Fruit fly (Drosophila melanogaster) whole organism, embryonic: ENCODE data around the gene Taf2.
A peak's percentile ranks its signal among the peaks of the same experiment; 100 is the strongest.

ENCODE experiments used
- Bteb2 ChIP-seq: fragments of 200-800 bp; sonication (Bioruptor generic); optimal IDR thresholded peaks from 2 replicates; lab custom pipeline; 2016; ENCODE audit warnings: missing biosample characterization, missing genetic modification characterization
- CG10147 ChIP-seq: fragments of 200-800 bp; sonication (Bioruptor generic); optimal IDR thresholded peaks from 2 replicates; lab custom pipeline; 2019; ENCODE audit warnings: missing biosample characterization, mild to moderate bottlenecking, missing genetic modification characterization, moderate library complexity
- CG10959 ChIP-seq: fragments of 200-800 bp; sonication (Bioruptor generic); IDR thresholded peaks from 2 replicates; pipeline ENCODE4 v1.3.6; 2022; ENCODE audit warnings: missing biosample characterization, missing genetic modification characterization
- CG12104 ChIP-seq: fragments of 200-800 bp; sonication (Bioruptor generic); optimal IDR thresholded peaks from 3 replicates; lab custom pipeline; 2016; ENCODE audit warnings: missing biosample characterization, missing genetic modification characterization
- CG12236 ChIP-seq: fragments of 200-800 bp; sonication (Bioruptor generic); optimal IDR thresholded peaks from 2 replicates; lab custom pipeline; 2016; ENCODE audit warnings: missing biosample characterization, missing genetic modification characterization
- CG1602 ChIP-seq: fragments of 200-800 bp; sonication (Bioruptor generic); optimal IDR thresholded peaks from 3 replicates; lab custom pipeline; 2016; ENCODE audit warnings: missing biosample characterization, missing genetic modification characterization
- CG1647 ChIP-seq: fragments of 200-800 bp; sonication (Bioruptor generic); optimal IDR thresholded peaks from 3 replicates; lab custom pipeline; 2016; ENCODE audit warnings: missing biosample characterization, missing genetic modification characterization
- CG17186 ChIP-seq: fragments of 200-800 bp; sonication (Bioruptor generic); optimal IDR thresholded peaks from 3 replicates; lab custom pipeline; 2017; ENCODE audit warnings: missing biosample characterization, missing genetic modification reagents, missing genetic modification characterization
- CG17361 ChIP-seq: fragments of 200-800 bp; sonication (Bioruptor generic); IDR thresholded peaks from 3 replicates; pipeline ENCODE4 v1.3.6; 2022; ENCODE audit warnings: missing biosample characterization, missing genetic modification characterization
- CG18476 ChIP-seq: fragments of 200-800 bp; sonication (Bioruptor generic); optimal IDR thresholded peaks from 2 replicates; lab custom pipeline; 2016; ENCODE audit warnings: missing biosample characterization, mild to moderate bottlenecking, missing genetic modification characterization
- CG2116 ChIP-seq: fragments of 200-800 bp; sonication (Bioruptor generic); optimal IDR thresholded peaks from 3 replicates; lab custom pipeline; 2018; ENCODE audit warnings: missing biosample characterization, mild to moderate bottlenecking, missing genetic modification characterization
- CG31365 ChIP-seq: fragments of 200-800 bp; sonication (Bioruptor generic); optimal IDR thresholded peaks from 2 replicates; lab custom pipeline; 2018; ENCODE audit warnings: missing biosample characterization, mild to moderate bottlenecking, missing genetic modification characterization
- CG3281 ChIP-seq: fragments of 200-800 bp; sonication (Bioruptor generic); optimal IDR thresholded peaks from 3 replicates; lab custom pipeline; 2017; ENCODE audit warnings: missing biosample characterization, mild to moderate bottlenecking, missing genetic modification characterization
- CG4617 ChIP-seq: fragments of 200-800 bp; sonication (Bioruptor generic); optimal IDR thresholded peaks from 3 replicates; lab custom pipeline; 2016; ENCODE audit warnings: missing biosample characterization, missing genetic modification characterization, borderline replicate concordance
- CG5180 ChIP-seq: fragments of 200-800 bp; sonication (Bioruptor generic); optimal IDR thresholded peaks from 3 replicates; lab custom pipeline; 2017; ENCODE audit warnings: missing biosample characterization, missing genetic modification characterization, mild to moderate bottlenecking, moderate library complexity, missing genetic modification reagents
- CG7786 ChIP-seq: fragments of 200-800 bp; sonication (Bioruptor generic); optimal IDR thresholded peaks from 2 replicates; lab custom pipeline; 2016; ENCODE audit warnings: missing biosample characterization, missing genetic modification characterization
- CG7987 ChIP-seq: fragments of 200-800 bp; sonication (Bioruptor generic); optimal IDR thresholded peaks from 2 replicates; lab custom pipeline; 2018; ENCODE audit warnings: missing biosample characterization, mild to moderate bottlenecking, missing genetic modification characterization, moderate library complexity
- CG8089 ChIP-seq: fragments of 200-800 bp; sonication (Bioruptor generic); optimal IDR thresholded peaks from 3 replicates; lab custom pipeline; 2016; ENCODE audit warnings: missing biosample characterization, missing genetic modification characterization
- CG9215 ChIP-seq: fragments of 200-800 bp; sonication (Bioruptor generic); IDR thresholded peaks from 2 replicates; pipeline ENCODE4 v1.3.6; 2022; ENCODE audit warnings: missing biosample characterization, missing genetic modification characterization
- CG9876 ChIP-seq: fragments of 200-800 bp; sonication (Bioruptor generic); optimal IDR thresholded peaks from 2 replicates; lab custom pipeline; 2016; ENCODE audit warnings: missing biosample characterization, missing genetic modification characterization
- Dad ChIP-seq: fragments of 200-800 bp; sonication (Bioruptor generic); optimal IDR thresholded peaks from 3 replicates; lab custom pipeline; 2016; ENCODE audit warnings: missing biosample characterization, missing genetic modification characterization
- Dp ChIP-seq: fragments of 200-800 bp; sonication (Bioruptor generic); optimal IDR thresholded peaks from 2 replicates; lab custom pipeline; 2018; ENCODE audit warnings: missing biosample characterization, mild to moderate bottlenecking, missing genetic modification characterization, moderate library complexity
- GATAe ChIP-seq: fragments of 200-800 bp; sonication (Bioruptor generic); conservative IDR thresholded peaks from 2 replicates; pipeline ENCODE4 v1.3.6; 2022; ENCODE audit warnings: missing biosample characterization, missing genetic modification characterization
- Kr ChIP-seq: fragments of 200-800 bp; sonication (Bioruptor generic); optimal IDR thresholded peaks from 2 replicates; lab custom pipeline; 2017; ENCODE audit warnings: missing biosample characterization, mild to moderate bottlenecking, missing genetic modification characterization
- Lim3 ChIP-seq: fragments of 200-800 bp; sonication (Bioruptor generic); IDR thresholded peaks from 2 replicates; pipeline ENCODE4 v1.3.6; 2022; ENCODE audit warnings: missing biosample characterization, missing genetic modification characterization
- NFAT ChIP-seq: fragments of 200-800 bp; sonication (Bioruptor generic); IDR thresholded peaks from 2 replicates; pipeline ENCODE4 v1.3.6; 2022; ENCODE audit warnings: missing biosample characterization, missing genetic modification characterization
- Six4 ChIP-seq: fragments of 200-800 bp; sonication (Bioruptor generic); optimal IDR thresholded peaks from 2 replicates; lab custom pipeline; 2016; ENCODE audit warnings: missing biosample characterization, missing genetic modification characterization
- Sry-β ChIP-seq: fragments of 200-800 bp; sonication (Bioruptor generic); optimal IDR thresholded peaks from 2 replicates; lab custom pipeline; 2018; ENCODE audit warnings: missing biosample characterization, mild to moderate bottlenecking, missing genetic modification characterization, moderate library complexity
- Sry-δ ChIP-seq: fragments of 200-800 bp; sonication (Bioruptor generic); optimal IDR thresholded peaks from 2 replicates; lab custom pipeline; 2016; ENCODE audit warnings: missing biosample characterization, missing genetic modification characterization
- ac ChIP-seq: fragments of 200-800 bp; sonication (Bioruptor generic); optimal IDR thresholded peaks from 3 replicates; lab custom pipeline; 2017; ENCODE audit warnings: missing biosample characterization, mild to moderate bottlenecking, missing genetic modification characterization
- ara ChIP-seq: fragments of 200-800 bp; sonication (Bioruptor generic); IDR thresholded peaks from 2 replicates; pipeline ENCODE4 v1.3.6; 2022; ENCODE audit warnings: missing biosample characterization, missing genetic modification characterization
- bbx ChIP-seq: fragments of 200-800 bp; sonication (Bioruptor generic); IDR thresholded peaks from 2 replicates; pipeline ENCODE4 v1.3.6; 2022; ENCODE audit warnings: missing biosample characterization, missing genetic modification characterization; ENCODE audit not compliant: partially characterized antibody
- cg ChIP-seq: fragments of 200-800 bp; sonication (Bioruptor generic); optimal IDR thresholded peaks from 3 replicates; lab custom pipeline; 2019; ENCODE audit warnings: missing biosample characterization, mild to moderate bottlenecking, missing genetic modification characterization, moderate library complexity
- chinmo ChIP-seq: fragments of 200-800 bp; sonication (Bioruptor generic); IDR thresholded peaks from 4 replicates; pipeline ENCODE4 v1.3.6; 2022; ENCODE audit warnings: missing biosample characterization, missing genetic modification characterization; ENCODE audit not compliant: partially characterized antibody
- dimm ChIP-seq: fragments of 200-800 bp; sonication (Bioruptor generic); IDR thresholded peaks from 2 replicates; pipeline ENCODE4 v1.3.6; 2022; ENCODE audit warnings: missing biosample characterization, missing genetic modification characterization
- ham ChIP-seq: fragments of 200-800 bp; sonication (Bioruptor generic); IDR thresholded peaks from 2 replicates; pipeline ENCODE4 v1.3.6; 2022; ENCODE audit warnings: missing biosample characterization, missing genetic modification characterization
- hth ChIP-seq: fragments of >200 bp; optimal IDR thresholded peaks from 2 replicates; lab custom pipeline; 2017; ENCODE audit warnings: inconsistent platforms
- klu ChIP-seq: fragments of 200-800 bp; sonication (Bioruptor generic); IDR thresholded peaks from 2 replicates; pipeline ENCODE4 v1.3.6; 2022; ENCODE audit warnings: missing biosample characterization, missing genetic modification characterization
- lbe ChIP-seq: fragments of 200-800 bp; sonication (Bioruptor generic); optimal IDR thresholded peaks from 2 replicates; lab custom pipeline; 2016; ENCODE audit warnings: missing biosample characterization, mild to moderate bottlenecking, missing genetic modification characterization
- mirr ChIP-seq: fragments of 200-800 bp; sonication (Bioruptor generic); optimal IDR thresholded peaks from 3 replicates; lab custom pipeline; 2018; ENCODE audit warnings: missing biosample characterization, mild to moderate bottlenecking, missing genetic modification characterization
- nau ChIP-seq: fragments of 200-800 bp; sonication (Bioruptor generic); optimal IDR thresholded peaks from 3 replicates; lab custom pipeline; 2017; ENCODE audit warnings: missing biosample characterization, mild to moderate bottlenecking, missing genetic modification characterization, missing genetic modification reagents
- nmo ChIP-seq: fragments of 200-800 bp; sonication (Bioruptor generic); optimal IDR thresholded peaks from 2 replicates; lab custom pipeline; 2018; ENCODE audit warnings: missing biosample characterization, mild to moderate bottlenecking, missing genetic modification characterization, moderate library complexity
- slou ChIP-seq: fragments of 200-800 bp; sonication (Bioruptor generic); optimal IDR thresholded peaks from 3 replicates; lab custom pipeline; 2016; ENCODE audit warnings: missing biosample characterization, missing genetic modification characterization
- tap ChIP-seq: fragments of 200-800 bp; optimal IDR thresholded peaks from 3 replicates; lab custom pipeline; 2019; ENCODE audit warnings: missing biosample characterization, mild to moderate bottlenecking, missing genetic modification characterization, moderate library complexity
- tin ChIP-seq: fragments of 200-800 bp; sonication (Bioruptor generic); optimal IDR thresholded peaks from 3 replicates; lab custom pipeline; 2016; ENCODE audit warnings: missing biosample characterization, missing genetic modification characterization
- tll ChIP-seq, 2 experiments: fragments of 200-800 bp in 1 of 2; fragments of >200 bp in 1 of 2; sonication (Bioruptor generic) in 1 of 2; optimal IDR thresholded peaks; 2 replicates each; lab custom pipeline; 2017 to 2019; ENCODE audit warnings: missing biosample characterization in 2 of 2, missing genetic modification characterization in 2 of 2, mild to moderate bottlenecking in 1 of 2, moderate library complexity in 1 of 2
- tna ChIP-seq: fragments of 200-800 bp; sonication (Bioruptor generic); IDR thresholded peaks from 2 replicates; pipeline ENCODE4 v1.3.6; 2022; ENCODE audit warnings: missing biosample characterization, missing genetic modification characterization; ENCODE audit not compliant: partially characterized antibody
- wdn ChIP-seq: fragments of 200-800 bp; sonication (Bioruptor generic); IDR thresholded peaks from 2 replicates; pipeline ENCODE4 v1.3.6; 2022; ENCODE audit warnings: missing biosample characterization, missing genetic modification characterization
- yki ChIP-seq: fragments of >200 bp; optimal IDR thresholded peaks from 3 replicates; lab custom pipeline; 2018

Gene Taf2

DNA sequence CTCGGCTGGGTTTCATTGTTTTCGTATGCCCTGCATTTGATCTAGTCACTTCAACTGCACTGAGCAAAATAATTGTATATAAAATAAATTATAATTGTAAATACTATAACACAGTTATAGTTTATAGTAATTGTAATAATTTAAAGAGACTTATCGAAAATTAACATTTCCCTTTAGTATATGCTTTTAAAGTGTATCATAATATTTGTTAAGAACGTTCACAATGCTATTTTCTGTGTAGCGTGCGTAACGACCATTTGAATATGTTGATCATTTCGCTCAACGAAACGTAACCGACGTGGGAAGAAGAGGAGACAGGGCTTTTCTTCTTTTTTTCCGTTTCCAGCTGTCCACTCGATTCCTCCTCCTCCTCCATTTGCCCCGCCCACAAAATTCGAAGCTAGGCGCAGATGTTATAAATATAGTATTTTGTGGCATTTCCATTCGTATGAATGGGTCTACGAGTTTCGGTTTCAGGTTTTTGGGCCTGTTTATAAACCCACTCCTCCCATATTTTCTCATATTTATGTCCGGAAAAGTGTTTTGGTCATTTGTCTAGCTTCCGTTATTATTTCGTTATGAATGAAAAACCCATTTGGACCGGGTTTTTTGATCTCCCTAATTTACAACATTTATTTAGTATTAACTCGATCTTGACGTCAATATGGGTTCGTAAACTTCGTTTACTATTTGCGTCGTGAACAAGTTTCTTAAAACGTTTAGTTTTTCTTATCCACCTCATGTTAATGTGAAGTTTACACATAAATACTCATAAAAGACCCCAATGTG, 31.9 kb downstream of the Taf2 start (continued):
- TF ChIP-seq CG4617 (GFP tag; lab: Kevin White, UChicago) = peak; percentile 23
- TF ChIP-seq ac (GFP tag; lab: Kevin White, UChicago) = peak; percentile 80
- TF ChIP-seq Dp (GFP tag; lab: Kevin White, UChicago) = no peak
- TF ChIP-seq CG17186 (GFP tag; lab: Kevin White, UChicago) = peak; percentile 25
- peak; percentile 23 for TF ChIP-seq CG18476
- no peak for TF ChIP-seq CG31365
- peak; percentile 93 for TF ChIP-seq nmo (GFP tag; lab: Kevin White, UChicago)
- no peak for TF ChIP-seq hth (lab: Kevin White, UChicago)
- TF ChIP-seq CG8089 (GFP tag; lab: Kevin White, UChicago) = no peak
- TF ChIP-seq CG12104 (GFP tag; lab: Kevin White, UChicago) = peak; percentile 16
- peak; percentile 85 for TF ChIP-seq ara (GFP tag; lab: Robert Waterston, UW)
- TF ChIP-seq Sry-δ (GFP tag; lab: Kevin White, UChicago) = no peak
- peak; percentile 57 for TF ChIP-seq dimm
- peak; percentile 22 for TF ChIP-seq Sry-β (GFP tag; lab: Kevin White, UChicago)
- no peak for TF ChIP-seq CG2116
- TF ChIP-seq GATAe = no peak
- no peak for TF ChIP-seq cg (GFP tag; lab: Kevin White, UChicago)
- no peak for TF ChIP-seq CG3281 (GFP tag; lab: Kevin White, UChicago)
- 0 out of 2 replicates have a peak, but pooled peaks have one; percentile 32 for TF ChIP-seq ham
- TF ChIP-seq CG10959 (GFP tag; lab: Robert Waterston, UW) = peak; percentile 62
- TF ChIP-seq tap = peak; percentile 90
- 0 out of 2 replicates have a peak, but pooled peaks have one; percentile 25 for TF ChIP-seq wdn (GFP tag; lab: Robert Waterston, UW)
- TF ChIP-seq CG7987 (GFP tag; lab: Kevin White, UChicago) = no peak
- no peak for TF ChIP-seq lbe (GFP tag; lab: Kevin White, UChicago)
- TF ChIP-seq Kr (GFP tag; lab: Kevin White, UChicago) = peak; percentile 2
- no peak for TF ChIP-seq CG1647
- no peak for TF ChIP-seq chinmo (GFP tag; lab: Robert Waterston, UW)
- TF ChIP-seq mirr (GFP tag; lab: Kevin White, UChicago) = no peak
- peak; percentile 59 for TF ChIP-seq CG9215 (GFP tag; lab: Robert Waterston, UW)
- no peak for TF ChIP-seq yki (lab: Kevin White, UChicago)
- no peak for TF ChIP-seq CG5180
- peak in 1 of 2 experiments; percentile 21 for TF ChIP-seq tll (GFP tag; optimal IDR thresholded peaks at IDR 0.05; lab: Kevin White, UChicago)
- TF ChIP-seq CG1602 (GFP tag; lab: Kevin White, UChicago) = peak; percentile 76
- TF ChIP-seq bbx = no peak
- no peak for TF ChIP-seq CG12236 (GFP tag; lab: Kevin White, UChicago)
- no peak for TF ChIP-seq Dad (GFP tag; lab: Kevin White, UChicago)
- peak; percentile 46; the same call in 1 of the 2 replicates for TF ChIP-seq NFAT (GFP tag; lab: Robert Waterston, UW)
- TF ChIP-seq klu = peak; percentile 41; the same call in 1 of the 2 replicates
- TF ChIP-seq CG17361 = peak; percentile 73
- peak; percentile 67 for TF ChIP-seq CG10147 (GFP tag; lab: Kevin White, UChicago)
- peak; percentile 72 for TF ChIP-seq tin (GFP tag; lab: Kevin White, UChicago)
- TF ChIP-seq tna (GFP tag; lab: Robert Waterston, UW) = no peak
- no peak for TF ChIP-seq CG7786 (GFP tag; lab: Kevin White, UChicago)
- peak; percentile 24 for TF ChIP-seq slou (GFP tag; lab: Kevin White, UChicago)
- peak; percentile 6 for TF ChIP-seq nau
- peak; percentile 19 for TF ChIP-seq Bteb2 (GFP tag; lab: Kevin White, UChicago)
- peak; percentile 74 for TF ChIP-seq Six4 (GFP tag; lab: Kevin White, UChicago)
- no peak for TF ChIP-seq CG9876 (GFP tag; lab: Kevin White, UChicago)
- TF ChIP-seq Lim3 (GFP tag; lab: Robert Waterston, UW) = 0 out of 2 replicates have a peak, but pooled peaks have one; percentile 42
